Fruit fly (Drosophila melanogaster) whole organism, adult: ENCODE results near the gene Rubicon.

ENCODE experiments used
- CG11617 ChIP-seq: fragments of 200-800 bp; sonication (Bioruptor generic); optimal IDR thresholded peaks from 2 replicates; lab custom pipeline; 2017; ENCODE audit warnings: mild to moderate bottlenecking, missing biosample characterization, missing genetic modification reagents, missing genetic modification characterization
- CG12768 ChIP-seq: fragments of 200-800 bp; sonication (Bioruptor generic); optimal IDR thresholded peaks from 2 replicates; lab custom pipeline; 2017; ENCODE audit warnings: missing biosample characterization, missing genetic modification characterization, mild to moderate bottlenecking, moderate library complexity, missing genetic modification reagents
- CG14711 ChIP-seq: fragments of 200-800 bp; sonication (Bioruptor generic); optimal IDR thresholded peaks from 2 replicates; lab custom pipeline; 2018; ENCODE audit warnings: missing biosample characterization, mild to moderate bottlenecking, missing genetic modification characterization, moderate library complexity
- CG1620 ChIP-seq: fragments of 200-800 bp; sonication (Bioruptor generic); optimal IDR thresholded peaks from 2 replicates; lab custom pipeline; 2016; ENCODE audit warnings: missing biosample characterization, missing genetic modification characterization
- CG33017 ChIP-seq: fragments of 200-800 bp; sonication (Bioruptor generic); optimal IDR thresholded peaks from 2 replicates; lab custom pipeline; 2018; ENCODE audit warnings: missing biosample characterization, mild to moderate bottlenecking, missing genetic modification characterization, moderate library complexity
- CG5204 ChIP-seq: fragments of 200-800 bp; sonication (Bioruptor generic); optimal IDR thresholded peaks from 2 replicates; lab custom pipeline; 2016; ENCODE audit warnings: missing biosample characterization, missing genetic modification characterization
- CG7045 ChIP-seq: fragments of 200-800 bp; sonication (Bioruptor generic); optimal IDR thresholded peaks from 2 replicates; lab custom pipeline; 2017; ENCODE audit warnings: missing biosample characterization, mild to moderate bottlenecking, missing genetic modification characterization
- CG7101 ChIP-seq: fragments of 200-800 bp; sonication (Bioruptor generic); optimal IDR thresholded peaks from 2 replicates; lab custom pipeline; 2018; ENCODE audit warnings: missing biosample characterization, mild to moderate bottlenecking, missing genetic modification characterization, moderate library complexity
- Clk ChIP-seq: fragments of 200-800 bp; sonication (Bioruptor generic); optimal IDR thresholded peaks from 2 replicates; lab custom pipeline; 2017; ENCODE audit warnings: missing biosample characterization, missing genetic modification characterization
- Crg-1 ChIP-seq: fragments of 200-800 bp; sonication (Bioruptor generic); optimal IDR thresholded peaks from 2 replicates; lab custom pipeline; 2016; ENCODE audit warnings: missing biosample characterization, missing genetic modification characterization
- Hr96 ChIP-seq: fragments of 200-800 bp; sonication (Bioruptor generic); optimal IDR thresholded peaks from 2 replicates; lab custom pipeline; 2016; ENCODE audit warnings: missing biosample characterization, missing genetic modification characterization
- Mnt ChIP-seq: fragments of 200-800 bp; sonication (Bioruptor generic); optimal IDR thresholded peaks from 2 replicates; lab custom pipeline; 2016; ENCODE audit warnings: missing biosample characterization, mild to moderate bottlenecking, missing genetic modification characterization
- bab1 ChIP-seq: fragments of 200-800 bp; sonication (Bioruptor generic); optimal IDR thresholded peaks from 3 replicates; lab custom pipeline; 2019; ENCODE audit warnings: missing biosample characterization, mild to moderate bottlenecking, missing genetic modification characterization, moderate library complexity
- cic ChIP-seq: fragments of 200-800 bp; sonication (Bioruptor generic); optimal IDR thresholded peaks from 2 replicates; lab custom pipeline; 2017; ENCODE audit warnings: missing biosample characterization, mild to moderate bottlenecking, missing genetic modification characterization, moderate library complexity
- cnc ChIP-seq, 2 experiments: fragments of >200 bp; optimal IDR thresholded peaks; 2 replicates each; lab custom pipeline; 2017
- kay ChIP-seq: fragments of 200-800 bp; sonication (Bioruptor generic); peaks from one replicate; lab custom pipeline; 2016; ENCODE audit warnings: missing biosample characterization, missing genetic modification characterization, borderline replicate concordance
- ovo ChIP-seq: fragments of 200-800 bp; sonication (Bioruptor generic); optimal IDR thresholded peaks from 2 replicates; lab custom pipeline; 2016; ENCODE audit warnings: missing biosample characterization, missing genetic modification characterization
- pad ChIP-seq: fragments of 200-800 bp; sonication (Bioruptor generic); optimal IDR thresholded peaks from 3 replicates; lab custom pipeline; 2017; ENCODE audit warnings: missing biosample characterization, missing genetic modification characterization, mild to moderate bottlenecking, moderate library complexity, missing genetic modification reagents
- tj ChIP-seq: fragments of 200-800 bp; sonication (Bioruptor generic); optimal IDR thresholded peaks from 3 replicates; lab custom pipeline; 2017; ENCODE audit warnings: missing biosample characterization, mild to moderate bottlenecking, missing genetic modification characterization, moderate library complexity
- toe ChIP-seq: fragments of 200-800 bp; sonication (Bioruptor generic); optimal IDR thresholded peaks from 2 replicates; lab custom pipeline; 2016; ENCODE audit warnings: missing biosample characterization, missing genetic modification characterization

Gene Rubicon

DNA sequence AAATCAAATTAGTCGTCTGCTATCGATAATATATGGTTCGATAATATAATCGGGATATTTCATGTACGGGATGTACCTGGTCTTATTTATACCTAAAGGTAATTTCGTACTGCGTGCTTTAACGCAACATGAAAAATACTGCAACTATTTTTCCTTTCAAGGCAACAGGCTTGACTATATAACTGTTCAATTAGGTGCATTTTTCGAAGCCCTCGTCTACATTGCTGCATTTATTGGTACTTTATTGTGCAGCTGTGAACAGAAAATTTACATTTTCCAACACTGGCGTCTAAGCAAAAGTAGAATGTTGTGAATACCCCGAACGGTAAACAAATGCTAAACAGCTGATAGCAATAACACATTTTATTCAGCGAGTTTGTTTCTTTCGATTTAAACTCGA, 13.1 kb downstream of the Rubicon start, which contains the start of the genes Ppt1 and Ogg1:
TSS of gene Ppt1 (minus strand) at position 225 of the 400 bp plus-strand sequence.
TSS of gene Ogg1 (plus strand) at position 325 of the 400 bp plus-strand sequence.
- TF ChIP-seq CG11617 (GFP tag; lab: Kevin White, UChicago) (peak; percentile 42), kay (no peak), CG1620 (peak; percentile 90), CG33017 (tag; lab: Kevin White, UChicago) (no peak), tj (GFP tag; lab: Kevin White, UChicago) (peak; percentile 40), CG7045 (GFP tag; lab: Kevin White, UChicago) (no peak), bab1 (GFP tag; lab: Kevin White, UChicago) (peak; percentile 81), ovo (GFP tag; lab: Kevin White, UChicago) (peak; percentile 82), pad (GFP tag; lab: Kevin White, UChicago) (peak; percentile 55), CG14711 (tag; lab: Kevin White, UChicago) (peak; percentile 65), CG7101 (peak; percentile 75), toe (GFP tag; lab: Kevin White, UChicago) (peak; percentile 72), Clk (GFP tag; lab: Kevin White, UChicago) (no peak), Hr96 (peak; percentile 68), Crg-1 (GFP tag; lab: Kevin White, UChicago) (peak; percentile 49), cic (GFP tag; lab: Kevin White, UChicago) (no peak), cnc (optimal IDR thresholded peaks at IDR 0.05; lab: Kevin White, UChicago) (no peak), CG5204 (peak; percentile 38), CG12768 (GFP tag; lab: Kevin White, UChicago) (peak; percentile 3), Mnt (peak; percentile 83)

DNA sequence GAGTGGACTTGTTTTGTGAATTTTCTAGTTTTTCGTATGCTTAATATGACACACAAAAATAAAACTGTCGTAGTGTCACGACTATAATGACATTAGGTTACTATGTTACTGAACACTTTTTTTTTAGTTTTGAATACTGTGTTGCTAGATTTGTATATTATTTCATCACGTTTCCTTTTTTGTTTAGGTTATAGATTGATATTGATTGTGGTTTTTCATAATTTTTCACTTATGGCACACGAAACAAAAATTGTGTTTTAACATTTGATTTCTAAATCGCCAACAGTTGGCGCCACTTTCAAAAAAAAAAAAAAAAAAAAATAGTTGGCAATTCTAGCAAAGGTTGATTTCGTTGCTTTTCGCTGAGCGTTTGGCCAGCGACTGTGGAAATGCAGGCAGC, 16.7 kb downstream of the Rubicon start, which contains the start of gene CG11294:
TSS of gene CG11294 (minus strand) at position 101 of the 400 bp plus-strand sequence.
- TF ChIP-seq kay = no peak
- TF ChIP-seq CG12768 (GFP tag; lab: Kevin White, UChicago) = no peak
- TF ChIP-seq CG7045 (GFP tag; lab: Kevin White, UChicago) = no peak
- TF ChIP-seq CG7101 = no peak
- TF ChIP-seq cic (GFP tag; lab: Kevin White, UChicago) = no peak
- no peak for TF ChIP-seq ovo (GFP tag; lab: Kevin White, UChicago)
- TF ChIP-seq CG11617 (GFP tag; lab: Kevin White, UChicago) = no peak
- TF ChIP-seq Mnt = no peak
- no peak for TF ChIP-seq CG1620
- no peak for TF ChIP-seq cnc (optimal IDR thresholded peaks at IDR 0.05; lab: Kevin White, UChicago)
- no peak for TF ChIP-seq Clk (GFP tag; lab: Kevin White, UChicago)
- TF ChIP-seq bab1 (GFP tag; lab: Kevin White, UChicago) = no peak
- no peak for TF ChIP-seq CG14711 (tag; lab: Kevin White, UChicago)
- no peak for TF ChIP-seq Hr96
- no peak for TF ChIP-seq toe (GFP tag; lab: Kevin White, UChicago)
- no peak for TF ChIP-seq tj (GFP tag; lab: Kevin White, UChicago)
- no peak for TF ChIP-seq pad (GFP tag; lab: Kevin White, UChicago)
- TF ChIP-seq Crg-1 (GFP tag; lab: Kevin White, UChicago) = no peak

dm6 chrX:8694066-8694822, 17.4 kb downstream of the Rubicon start:
- TF ChIP-seq CG5204 = no peak
- no peak for TF ChIP-seq Hr96
- no peak for TF ChIP-seq toe (GFP tag; lab: Kevin White, UChicago)
- no peak for TF ChIP-seq CG33017 (tag; lab: Kevin White, UChicago)
- TF ChIP-seq Crg-1 (GFP tag; lab: Kevin White, UChicago) = no peak
- no peak for TF ChIP-seq CG11617 (GFP tag; lab: Kevin White, UChicago)
- no peak for TF ChIP-seq kay
- TF ChIP-seq CG7101 = no peak
- no peak for TF ChIP-seq cic (GFP tag; lab: Kevin White, UChicago)
- no peak for TF ChIP-seq Clk (GFP tag; lab: Kevin White, UChicago)
- no peak for TF ChIP-seq ovo (GFP tag; lab: Kevin White, UChicago)
- no peak for TF ChIP-seq CG7045 (GFP tag; lab: Kevin White, UChicago)
- TF ChIP-seq CG12768 (GFP tag; lab: Kevin White, UChicago) = no peak
- TF ChIP-seq CG14711 (tag; lab: Kevin White, UChicago) = no peak

dm6 chrX:8694823-8695492, 18.1 kb downstream of the Rubicon start:
- TF ChIP-seq CG33017 (tag; lab: Kevin White, UChicago) (no peak), tj (GFP tag; lab: Kevin White, UChicago) (no peak), CG5204 (no peak), CG7101 (no peak), CG7045 (GFP tag; lab: Kevin White, UChicago) (no peak), toe (GFP tag; lab: Kevin White, UChicago) (no peak), CG11617 (GFP tag; lab: Kevin White, UChicago) (no peak), Hr96 (no peak), CG12768 (GFP tag; lab: Kevin White, UChicago) (no peak)

- no peak for TF ChIP-seq Mnt
- no peak for TF ChIP-seq CG11617 (GFP tag; lab: Kevin White, UChicago)
- TF ChIP-seq Crg-1 (GFP tag; lab: Kevin White, UChicago) = no peak
- TF ChIP-seq Hr96 = no peak
- no peak for TF ChIP-seq CG12768 (GFP tag; lab: Kevin White, UChicago)
- no peak for TF ChIP-seq Clk (GFP tag; lab: Kevin White, UChicago)
- no peak for TF ChIP-seq cnc (optimal IDR thresholded peaks at IDR 0.05; lab: Kevin White, UChicago)
- no peak for TF ChIP-seq CG1620
- TF ChIP-seq ovo (GFP tag; lab: Kevin White, UChicago) = no peak
- TF ChIP-seq CG5204 = no peak
- no peak for TF ChIP-seq CG7101
- no peak for TF ChIP-seq kay
- TF ChIP-seq CG14711 (tag; lab: Kevin White, UChicago) = no peak
- no peak for TF ChIP-seq CG33017 (tag; lab: Kevin White, UChicago)
- TF ChIP-seq cic (GFP tag; lab: Kevin White, UChicago) = no peak
- no peak for TF ChIP-seq toe (GFP tag; lab: Kevin White, UChicago)
- no peak for TF ChIP-seq tj (GFP tag; lab: Kevin White, UChicago)
- TF ChIP-seq pad (GFP tag; lab: Kevin White, UChicago) = no peak
- no peak for TF ChIP-seq CG7045 (GFP tag; lab: Kevin White, UChicago)
- no peak for TF ChIP-seq bab1 (GFP tag; lab: Kevin White, UChicago)
These were observed 19.3 kb downstream of the Rubicon start for dm6 chrX:8696106-8696595.
